Fruit fly (Drosophila melanogaster) whole organism, prepupa: Measurements from ENCODE around the gene CG15034.
A peak's percentile ranks its signal among the peaks of the same experiment; 100 is the strongest.

Experiments
- Blimp-1 ChIP-seq: fragments of 200-800 bp; sonication (Bioruptor generic); optimal IDR thresholded peaks from 3 replicates; lab custom pipeline; 2017; ENCODE audit warnings: missing biosample characterization, missing genetic modification characterization, mild to moderate bottlenecking, moderate library complexity, missing genetic modification reagents
- CG11902 ChIP-seq: fragments of 200-800 bp; sonication (Bioruptor generic); optimal IDR thresholded peaks from 3 replicates; lab custom pipeline; 2016; ENCODE audit warnings: missing biosample characterization, missing genetic modification characterization
- CG15336 ChIP-seq: fragments of 200-800 bp; sonication (Bioruptor generic); IDR thresholded peaks from 2 replicates; pipeline ENCODE4 v1.3.6; 2022; ENCODE audit warnings: missing biosample characterization, missing genetic modification characterization
- CG16779 ChIP-seq: fragments of 200-800 bp; sonication (Bioruptor generic); optimal IDR thresholded peaks from 3 replicates; lab custom pipeline; 2017; ENCODE audit warnings: missing biosample characterization, mild to moderate bottlenecking, missing genetic modification characterization
- CG3032 ChIP-seq: fragments of 200-800 bp; optimal IDR thresholded peaks from 2 replicates; lab custom pipeline; 2019; ENCODE audit warnings: missing biosample characterization, mild to moderate bottlenecking, missing genetic modification characterization, moderate library complexity
- CG32006 ChIP-seq: fragments of 200-800 bp; sonication (Bioruptor generic); optimal IDR thresholded peaks from 3 replicates; lab custom pipeline; 2017; ENCODE audit warnings: missing biosample characterization, mild to moderate bottlenecking, missing genetic modification characterization
- CG34406 ChIP-seq: fragments of 200-800 bp; sonication (Bioruptor generic); optimal IDR thresholded peaks from 3 replicates; lab custom pipeline; 2016; ENCODE audit warnings: missing biosample characterization, missing genetic modification characterization
- CG3919 ChIP-seq: fragments of 200-800 bp; sonication (Bioruptor generic); optimal IDR thresholded peaks from 3 replicates; lab custom pipeline; 2016; ENCODE audit warnings: missing biosample characterization, missing genetic modification characterization
- CG4318 ChIP-seq: fragments of 200-800 bp; sonication (Bioruptor generic); optimal IDR thresholded peaks from 3 replicates; lab custom pipeline; 2017; ENCODE audit warnings: missing biosample characterization, mild to moderate bottlenecking, missing genetic modification characterization
- CG6163 ChIP-seq: fragments of 200-800 bp; sonication (Bioruptor generic); IDR thresholded peaks from 3 replicates; pipeline ENCODE4 v1.3.6; 2022; ENCODE audit warnings: missing biosample characterization, missing genetic modification characterization
- CG6792 ChIP-seq: fragments of 200-800 bp; sonication (Bioruptor generic); optimal IDR thresholded peaks from 3 replicates; lab custom pipeline; 2016; ENCODE audit warnings: missing biosample characterization, missing genetic modification characterization
- CG6808 ChIP-seq: fragments of 200-800 bp; sonication (Bioruptor generic); optimal IDR thresholded peaks from 3 replicates; lab custom pipeline; 2017; ENCODE audit warnings: missing biosample characterization, missing genetic modification characterization, mild to moderate bottlenecking, moderate library complexity, missing genetic modification reagents
- CG6854 ChIP-seq: fragments of 200-800 bp; sonication (Bioruptor generic); optimal IDR thresholded peaks from 2 replicates; lab custom pipeline; 2017; ENCODE audit warnings: missing biosample characterization, mild to moderate bottlenecking, missing genetic modification characterization
- CG7368 ChIP-seq: fragments of 200-800 bp; sonication (Bioruptor generic); optimal IDR thresholded peaks from 3 replicates; lab custom pipeline; 2016; ENCODE audit warnings: missing biosample characterization, missing genetic modification characterization
- CG8319 ChIP-seq: fragments of 200-800 bp; sonication (Bioruptor generic); optimal IDR thresholded peaks from 3 replicates; lab custom pipeline; 2016; ENCODE audit warnings: missing biosample characterization, missing genetic modification characterization
- CG9139 ChIP-seq: fragments of 200-800 bp; sonication (Bioruptor generic); optimal IDR thresholded peaks from 3 replicates; lab custom pipeline; 2017; ENCODE audit warnings: missing biosample characterization, mild to moderate bottlenecking, missing genetic modification characterization
- Eip75B ChIP-seq: fragments of 200-800 bp; sonication (Bioruptor generic); optimal IDR thresholded peaks from 3 replicates; lab custom pipeline; 2016; ENCODE audit warnings: missing biosample characterization, missing genetic modification characterization
- Eip78C ChIP-seq: fragments of 200-800 bp; sonication (Bioruptor generic); peaks from one replicate; lab custom pipeline; 2016; ENCODE audit warnings: missing biosample characterization, missing genetic modification characterization
- Ets21C ChIP-seq: fragments of 200-800 bp; sonication (Bioruptor generic); optimal IDR thresholded peaks from 3 replicates; lab custom pipeline; 2016; ENCODE audit warnings: missing biosample characterization, missing genetic modification characterization
- Ets96B ChIP-seq: fragments of 200-800 bp; optimal IDR thresholded peaks from 2 replicates; lab custom pipeline; 2019; ENCODE audit warnings: missing biosample characterization, mild to moderate bottlenecking, missing genetic modification characterization, moderate library complexity
- Gug ChIP-seq: fragments of 200-800 bp; sonication (Bioruptor generic); IDR thresholded peaks from 2 replicates; pipeline ENCODE4 v1.3.6; 2022; ENCODE audit warnings: missing biosample characterization, missing genetic modification characterization
- Hr38 ChIP-seq: sonication (Bioruptor generic); optimal IDR thresholded peaks from 2 replicates; lab custom pipeline; 2016; ENCODE audit warnings: missing biosample characterization, missing genetic modification characterization
- Hr4 ChIP-seq: fragments of 200-800 bp; sonication (Bioruptor generic); optimal IDR thresholded peaks from 3 replicates; lab custom pipeline; 2016; ENCODE audit warnings: missing biosample characterization, missing genetic modification characterization
- Lpt ChIP-seq: fragments of 200-800 bp; sonication (Bioruptor generic); optimal IDR thresholded peaks from 3 replicates; lab custom pipeline; 2016; ENCODE audit warnings: missing biosample characterization, missing genetic modification characterization
- Met ChIP-seq: fragments of 200-800 bp; sonication (Bioruptor generic); optimal IDR thresholded peaks from 3 replicates; lab custom pipeline; 2016; ENCODE audit warnings: missing biosample characterization, missing genetic modification characterization
- OdsH ChIP-seq: fragments of 200-800 bp; sonication (Bioruptor generic); optimal IDR thresholded peaks from 3 replicates; lab custom pipeline; 2016; ENCODE audit warnings: missing biosample characterization, missing genetic modification characterization
- Smox ChIP-seq: fragments of 200-800 bp; sonication (Bioruptor generic); optimal IDR thresholded peaks from 3 replicates; lab custom pipeline; 2016; ENCODE audit warnings: missing biosample characterization, missing genetic modification characterization
- Sox102F ChIP-seq: fragments of 200-800 bp; sonication (Bioruptor generic); optimal IDR thresholded peaks from 2 replicates; lab custom pipeline; 2016; ENCODE audit warnings: missing biosample characterization, mild to moderate bottlenecking, missing genetic modification characterization
- Sox14 ChIP-seq: fragments of 200-800 bp; sonication (Bioruptor generic); optimal IDR thresholded peaks from 3 replicates; lab custom pipeline; 2016; ENCODE audit warnings: missing biosample characterization, missing genetic modification characterization
- Sox15 ChIP-seq: fragments of 200-800 bp; sonication (Bioruptor generic); optimal IDR thresholded peaks from 3 replicates; lab custom pipeline; 2016; ENCODE audit warnings: missing biosample characterization, missing genetic modification characterization
- acj6 ChIP-seq: fragments of 200-800 bp; sonication (Bioruptor generic); optimal IDR thresholded peaks from 3 replicates; lab custom pipeline; 2016; ENCODE audit warnings: missing biosample characterization, missing genetic modification characterization
- cyc ChIP-seq: fragments of 200-800 bp; sonication (Bioruptor generic); optimal IDR thresholded peaks from 3 replicates; lab custom pipeline; 2016; ENCODE audit warnings: missing biosample characterization, missing genetic modification characterization
- dac ChIP-seq: fragments of 200-800 bp; sonication (Bioruptor generic); optimal IDR thresholded peaks from 2 replicates; lab custom pipeline; 2017; ENCODE audit warnings: missing biosample characterization, mild to moderate bottlenecking, missing genetic modification characterization
- dsx ChIP-seq: fragments of 200-800 bp; optimal IDR thresholded peaks from 3 replicates; lab custom pipeline; 2019; ENCODE audit warnings: missing biosample characterization, mild to moderate bottlenecking, missing genetic modification characterization, moderate library complexity; ENCODE audit not compliant: poor library complexity, severe bottlenecking
- eg ChIP-seq: fragments of 200-800 bp; sonication (Bioruptor generic); IDR thresholded peaks from 3 replicates; pipeline ENCODE4 v1.3.6; 2022; ENCODE audit warnings: missing biosample characterization, missing genetic modification characterization
- esn ChIP-seq: fragments of 200-800 bp; sonication (Bioruptor generic); optimal IDR thresholded peaks from 2 replicates; lab custom pipeline; 2016; ENCODE audit warnings: missing biosample characterization, mild to moderate bottlenecking, missing genetic modification characterization, moderate library complexity
- fd59A ChIP-seq: fragments of 200-800 bp; sonication (Bioruptor generic); optimal IDR thresholded peaks from 2 replicates; lab custom pipeline; 2017; ENCODE audit warnings: missing biosample characterization, mild to moderate bottlenecking, missing genetic modification characterization, missing genetic modification reagents
- fd85E ChIP-seq: fragments of 200-800 bp; sonication (Bioruptor generic); optimal IDR thresholded peaks from 3 replicates; lab custom pipeline; 2016; ENCODE audit warnings: missing biosample characterization, missing genetic modification characterization
- fkh ChIP-seq: fragments of 200-800 bp; sonication (Bioruptor generic); optimal IDR thresholded peaks from 3 replicates; lab custom pipeline; 2017; ENCODE audit warnings: missing biosample characterization, mild to moderate bottlenecking, missing genetic modification characterization, moderate library complexity
- lz ChIP-seq: fragments of 200-800 bp; sonication (Bioruptor generic); optimal IDR thresholded peaks from 3 replicates; lab custom pipeline; 2016; ENCODE audit warnings: missing biosample characterization, missing genetic modification characterization
- pdm3 ChIP-seq: fragments of 200-800 bp; sonication (Bioruptor generic); optimal IDR thresholded peaks from 3 replicates; lab custom pipeline; 2016; ENCODE audit warnings: missing biosample characterization, missing genetic modification characterization
- salr ChIP-seq, 2 experiments: fragments of 200-800 bp; sonication (Bioruptor generic); optimal IDR thresholded peaks; 3 replicates each; lab custom pipeline; 2016 to 2018; ENCODE audit warnings: missing biosample characterization in 2 of 2, missing genetic modification characterization in 2 of 2, mild to moderate bottlenecking in 1 of 2
- topi ChIP-seq: fragments of 200-800 bp; sonication (Bioruptor generic); optimal IDR thresholded peaks from 3 replicates; lab custom pipeline; 2016; ENCODE audit warnings: missing biosample characterization, missing genetic modification characterization
- vri ChIP-seq: fragments of 200-800 bp; sonication (Bioruptor generic); optimal IDR thresholded peaks from 3 replicates; lab custom pipeline; 2016; ENCODE audit warnings: missing biosample characterization, mild to moderate bottlenecking, missing genetic modification characterization

The CG15034 gene

DNA sequence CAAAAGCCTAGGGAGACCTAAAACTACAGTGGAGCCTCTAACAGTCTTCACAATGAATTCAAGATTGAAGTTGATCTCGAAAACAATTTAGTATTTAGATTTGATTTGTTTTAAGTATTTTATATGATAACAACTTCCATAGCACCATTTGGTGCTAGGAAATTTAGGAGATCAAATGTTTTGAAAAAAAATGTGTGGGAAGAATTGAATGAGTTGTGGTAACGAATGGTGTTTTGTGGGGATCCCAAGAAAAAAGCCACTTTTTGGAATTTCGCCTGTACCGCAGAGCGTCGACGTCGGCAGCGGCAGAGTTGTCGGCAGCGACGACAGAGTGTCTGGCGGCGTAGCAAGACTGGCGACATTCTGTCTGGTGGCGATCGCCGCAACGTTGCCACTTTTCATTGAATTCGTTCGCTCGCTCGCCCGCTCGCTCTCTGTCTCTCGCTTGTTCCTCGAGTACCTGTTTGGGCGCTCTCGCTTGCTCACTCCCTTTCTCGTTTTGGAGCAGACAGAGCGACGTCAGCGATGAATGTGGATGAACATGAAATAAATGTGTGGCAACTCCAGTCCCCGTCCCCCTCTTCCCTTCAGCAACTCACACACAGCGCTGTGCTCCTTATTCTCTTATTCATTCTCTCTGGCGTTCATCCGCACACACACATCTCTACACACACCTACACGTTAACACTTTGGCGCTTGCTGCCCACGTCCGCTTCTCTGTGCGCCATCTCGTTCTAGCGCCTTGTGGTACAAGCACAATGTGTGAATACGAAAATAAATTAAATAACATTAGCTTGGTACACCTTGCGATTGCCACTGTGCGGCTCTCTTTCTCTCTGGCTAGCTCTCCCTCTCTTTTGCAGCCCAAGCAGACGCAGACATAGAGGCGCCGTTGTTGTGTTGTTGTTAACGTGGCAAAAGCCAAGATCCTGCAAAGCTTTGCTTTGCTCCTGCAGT is 47.6 kb downstream of the CG15034 start (continued):
- TF ChIP-seq salr (GFP tag; optimal IDR thresholded peaks at IDR 0.05; lab: Kevin White, UChicago) (peak; percentile 10 to 19), CG6808 (peak; percentile 50), CG9139 (GFP tag; lab: Kevin White, UChicago) (no peak), CG4318 (peak; percentile 52), CG7368 (GFP tag; lab: Kevin White, UChicago) (peak; percentile 21), vri (peak; percentile 81), Eip78C (peak; percentile 88), Sox102F (peak; percentile 67), CG3032 (tag; lab: Kevin White, UChicago) (peak; percentile 68), Met (GFP tag; lab: Kevin White, UChicago) (peak; percentile 63), CG15336 (GFP tag; lab: Robert Waterston, UW) (peak; percentile 69), topi (peak; percentile 68), lz (peak; percentile 70), Gug (no peak), Ets96B (tag; lab: Kevin White, UChicago) (peak; percentile 61), CG32006 (GFP tag; lab: Kevin White, UChicago) (peak; percentile 75), esn (GFP tag; lab: Kevin White, UChicago) (peak; percentile 67), CG34406 (GFP tag; lab: Kevin White, UChicago) (peak; percentile 56), eg (GFP tag; lab: Robert Waterston, UW) (peak; percentile 68; the same call in 2 of the 3 replicates), Smox (peak; percentile 54), Hr38 (GFP tag; lab: Kevin White, UChicago) (no peak), acj6 (GFP tag; lab: Kevin White, UChicago) (peak; percentile 77), fkh (GFP tag; lab: Kevin White, UChicago) (peak; percentile 50), Ets21C (GFP tag; lab: Kevin White, UChicago) (peak; percentile 40)

DNA sequence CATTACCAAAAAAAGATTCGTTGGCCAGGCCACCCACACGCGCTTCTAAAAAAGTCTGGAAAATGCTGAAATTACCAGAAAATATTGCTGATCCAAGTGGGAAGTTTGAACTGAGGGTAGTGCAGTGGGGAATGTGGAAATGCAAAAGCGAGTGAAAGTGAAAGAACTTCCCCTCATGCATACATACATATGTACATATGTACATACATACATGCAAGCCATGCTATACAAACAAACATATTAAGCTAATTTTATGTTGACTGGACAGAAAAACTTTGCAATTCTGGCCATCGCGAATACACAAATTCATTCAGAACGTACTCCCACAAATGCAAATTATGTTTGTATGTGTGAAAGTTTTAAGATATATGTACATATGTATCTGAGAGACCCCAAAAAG is 49.0 kb downstream of the CG15034 start:
- TF ChIP-seq CG11902 (GFP tag; lab: Kevin White, UChicago) (no peak), cyc (GFP tag; lab: Kevin White, UChicago) (no peak), Ets96B (tag; lab: Kevin White, UChicago) (no peak), CG6792 (GFP tag; lab: Kevin White, UChicago) (no peak), Gug (no peak), Blimp-1 (GFP tag; lab: Kevin White, UChicago) (no peak), OdsH (GFP tag; lab: Kevin White, UChicago) (no peak), CG3919 (no peak), CG15336 (GFP tag; lab: Robert Waterston, UW) (no peak), dac (no peak), CG8319 (no peak), salr (GFP tag; optimal IDR thresholded peaks at IDR 0.05; lab: Kevin White, UChicago) (no peak), fd59A (no peak), vri (no peak), Sox102F (no peak), CG6854 (no peak), CG32006 (GFP tag; lab: Kevin White, UChicago) (no peak), CG6163 (no peak), fd85E (GFP tag; lab: Kevin White, UChicago) (no peak), dsx (no peak)
- TF ChIP-seq, all 60 proteins: peak for 0

DNA sequence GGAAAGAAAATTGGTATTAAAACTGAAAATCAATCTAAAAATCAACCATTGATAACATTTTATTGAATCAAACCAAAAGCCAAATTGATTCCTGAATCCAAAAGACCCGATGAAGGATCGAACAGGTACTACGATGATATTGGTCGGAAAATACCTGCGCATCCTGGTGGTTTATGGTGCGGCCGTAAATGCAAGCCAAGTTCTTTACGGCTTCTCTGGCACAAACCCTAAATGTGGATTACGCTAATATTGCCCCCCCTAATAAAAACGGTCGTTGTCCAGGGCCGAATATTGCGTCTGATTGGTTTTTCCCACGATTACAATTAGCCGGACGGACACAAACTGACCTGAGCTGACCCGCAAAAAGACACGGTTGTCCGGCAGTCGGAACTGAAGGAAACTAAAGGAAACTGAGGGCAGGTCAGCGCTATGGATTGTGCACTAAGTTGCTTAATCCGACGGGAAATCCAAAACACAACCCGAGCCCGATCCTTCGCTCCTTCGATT is 50.5 kb downstream of the CG15034 start:
- TF ChIP-seq Lpt (GFP tag; lab: Kevin White, UChicago) (no peak), CG16779 (tag; lab: Kevin White, UChicago) (no peak), Sox14 (GFP tag; lab: Kevin White, UChicago) (no peak), Hr4 (no peak), Eip75B (no peak), acj6 (GFP tag; lab: Kevin White, UChicago) (no peak), CG6792 (GFP tag; lab: Kevin White, UChicago) (no peak), pdm3 (GFP tag; lab: Kevin White, UChicago) (no peak), Eip78C (no peak), Sox15 (GFP tag; lab: Kevin White, UChicago) (no peak), CG8319 (no peak)
- TF ChIP-seq, all 60 proteins: peak for 0
